Worm (Caenorhabditis elegans) whole organism, L3 larva: ENCODE data around the gene T19H5.4.

Experiments used
- ama-1 ChIP-seq: fragments of 150-350 bp; optimal IDR thresholded peaks from 2 replicates; lab custom pipeline; 2018
- ceh-28 ChIP-seq: fragments of 150-350 bp; optimal IDR thresholded peaks from 2 replicates; lab custom pipeline; 2014; ENCODE audit warnings: missing biosample characterization, missing genetic modification reagents, missing genetic modification characterization
- nfya-1 ChIP-seq: sonication (generic microtip); optimal IDR thresholded peaks from 2 replicates; lab custom pipeline; 2017; ENCODE audit warnings: missing genetic modification characterization, mild to moderate bottlenecking, missing compliant biosample characterization, antibody characterized with exemption, moderate library complexity; ENCODE audit not compliant: insufficient read depth
- nhr-11 ChIP-seq: fragments of 150-350 bp; optimal IDR thresholded peaks from 2 replicates; lab custom pipeline; 2014; ENCODE audit warnings: missing biosample characterization, missing genetic modification characterization
- nhr-28 ChIP-seq: fragments of 150-350 bp; optimal IDR thresholded peaks from 2 replicates; lab custom pipeline; 2014; ENCODE audit warnings: missing biosample characterization, missing genetic modification characterization
- nhr-77 ChIP-seq: fragments of 150-350 bp; optimal IDR thresholded peaks from 2 replicates; lab custom pipeline; 2014; ENCODE audit warnings: missing biosample characterization, missing genetic modification characterization
- ztf-11 ChIP-seq: fragments of 150-350 bp; optimal IDR thresholded peaks from 2 replicates; lab custom pipeline; 2014; ENCODE audit warnings: missing biosample characterization, missing genetic modification characterization

- no peak for TF ChIP-seq ama-1 (lab: Kevin White, UChicago)
- TF ChIP-seq nfya-1 (tag; lab: Kevin White, UChicago) = no peak
- TF ChIP-seq ceh-28 = no peak
- TF ChIP-seq ztf-11 (tag; lab: Kevin White, UChicago) = no peak
- no peak for TF ChIP-seq nhr-28 (tag; lab: Kevin White, UChicago)
- no peak for TF ChIP-seq nhr-11 (tag; lab: Kevin White, UChicago)
- TF ChIP-seq nhr-77 (tag; lab: Kevin White, UChicago) = no peak
These were observed 41.3 kb upstream of the T19H5.4 start, which contains the start of gene sra-2 for ce11 chrII:9528480-9528879.
